Fruit fly (Drosophila melanogaster) whole organism, prepupa: ENCODE measurements around the gene shd.

Experiments used
- Ets96B ChIP-seq: fragments of 200-800 bp; optimal IDR thresholded peaks from 2 replicates; lab custom pipeline; 2019; ENCODE audit warnings: missing biosample characterization, mild to moderate bottlenecking, missing genetic modification characterization, moderate library complexity
- Lpt ChIP-seq: fragments of 200-800 bp; sonication (Bioruptor generic); optimal IDR thresholded peaks from 3 replicates; lab custom pipeline; 2016; ENCODE audit warnings: missing biosample characterization, missing genetic modification characterization
- acj6 ChIP-seq: fragments of 200-800 bp; sonication (Bioruptor generic); optimal IDR thresholded peaks from 3 replicates; lab custom pipeline; 2016; ENCODE audit warnings: missing biosample characterization, missing genetic modification characterization
- salr ChIP-seq, 2 experiments: fragments of 200-800 bp; sonication (Bioruptor generic); optimal IDR thresholded peaks; 3 replicates each; lab custom pipeline; 2016 to 2018; ENCODE audit warnings: missing biosample characterization in 2 of 2, missing genetic modification characterization in 2 of 2, mild to moderate bottlenecking in 1 of 2

DNA sequence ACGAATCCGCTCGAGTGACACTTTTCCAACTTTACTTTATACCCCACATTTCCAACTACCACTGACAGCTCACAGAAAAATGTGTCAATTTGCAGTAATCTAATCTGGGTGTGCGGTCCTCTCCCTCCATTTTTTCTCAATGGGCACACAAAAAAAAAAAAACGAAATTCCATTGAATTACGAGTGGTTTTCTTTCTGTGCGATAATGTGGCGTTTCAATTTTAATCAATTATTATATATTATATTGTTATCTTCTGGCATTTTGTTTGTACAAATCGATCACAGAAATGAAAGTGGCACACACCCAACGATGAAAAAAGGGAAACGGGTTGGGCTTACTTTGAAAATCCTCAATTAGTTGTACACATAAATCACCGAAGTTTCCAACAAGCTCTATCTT is 36.1 kb downstream of the shd start:
- no peak for TF ChIP-seq salr (GFP tag; optimal IDR thresholded peaks at IDR 0.05; lab: Kevin White, UChicago)
- no peak for TF ChIP-seq acj6 (GFP tag; lab: Kevin White, UChicago)
- no peak for TF ChIP-seq Ets96B (tag; lab: Kevin White, UChicago)
- no peak for TF ChIP-seq Lpt
